Worm (Caenorhabditis elegans) whole organism, young adult: ENCODE results near the gene lido-16.

Source experiments
- Y53G8AR.9 ChIP-seq: fragments of 200-800 bp; sonication (Bioruptor generic); conservative IDR thresholded peaks from 2 replicates; pipeline ENCODE4 v1.3.6; 2022; ENCODE audit warnings: missing genetic modification reagents, missing genetic modification characterization, missing compliant biosample characterization
- dpl-1 ChIP-seq: fragments of 150-350 bp; optimal IDR thresholded peaks from 2 replicates; lab custom pipeline; 2014; ENCODE audit warnings: missing biosample characterization, missing genetic modification reagents, missing genetic modification characterization
- pha-4 ChIP-seq: fragments of 150-350 bp; sonication (generic microtip); optimal IDR thresholded peaks from 2 replicates; lab custom pipeline; 2014; ENCODE audit warnings: missing biosample characterization, missing genetic modification reagents, missing genetic modification characterization
- ztf-22 ChIP-seq: fragments of 200-800 bp; sonication (Bioruptor generic); optimal IDR thresholded peaks from 2 replicates; lab custom pipeline; 2018; ENCODE audit warnings: mild to moderate bottlenecking, missing genetic modification characterization, moderate library complexity, missing compliant biosample characterization

ce11 chrII:6513357-6513756, 28.6 kb upstream of the lido-16 start:
- no peak for TF ChIP-seq ztf-22 (GFP tag; lab: Kevin White, UChicago)
- no peak for TF ChIP-seq pha-4 (tag; lab: Kevin White, UChicago)
- no peak for TF ChIP-seq Y53G8AR.9 (GFP tag; lab: Robert Waterston, UW)
- TF ChIP-seq dpl-1 (GFP tag; lab: Kevin White, UChicago), result no peak
